ENCODE assay signal across 5 worm cellular contexts in genomic region chrV:4551911-4552310, ce11.
TF ChIP-seq lines count a peak whose summit lies in the region.

No protein-coding gene starts in this region.

TF ChIP-seq in whole organism, L2 larva, 48 proteins besides CTCF, POLR2A, EP300 and RAD21:
- TF ChIP-seq unc-55 (GFP tag; optimal IDR thresholded peaks at IDR 0.05; lab: Kevin White, UChicago): peak; percentile 17
- TF ChIP-seq ztf-4 (tag; optimal IDR thresholded peaks at IDR 0.05; lab: Kevin White, UChicago): no peak

TF ChIP-seq in whole organism, L3 larva, 47 proteins besides CTCF, POLR2A, EP300 and RAD21:
- TF ChIP-seq fkh-2 (tag; optimal IDR thresholded peaks at IDR 0.05; lab: Kevin White, UChicago) (no peak), pha-4 (tag; optimal IDR thresholded peaks at IDR 0.05; lab: Kevin White, UChicago) (peak; percentile 53), tbx-2 (tag; optimal IDR thresholded peaks at IDR 0.05; lab: Kevin White, UChicago) (no peak), unc-62 (GFP tag; optimal IDR thresholded peaks at IDR 0.05; lab: Kevin White, UChicago) (no peak), lin-15B (tag; optimal IDR thresholded peaks at IDR 0.05; lab: Kevin White, UChicago) (no peak), nhr-43 (tag; optimal IDR thresholded peaks at IDR 0.05; lab: Kevin White, UChicago; ENCODE audit: poor library complexity, severe bottlenecking) (no peak), skn-1 (tag; optimal IDR thresholded peaks at IDR 0.05; lab: Kevin White, UChicago) (no peak), fkh-10 (GFP tag; optimal IDR thresholded peaks at IDR 0.05; lab: Kevin White, UChicago) (no peak), elt-2 (tag; optimal IDR thresholded peaks at IDR 0.05; lab: Kevin White, UChicago) (peak; percentile 8)

TF ChIP-seq in whole organism, L4 larva, 104 proteins besides CTCF, POLR2A, EP300 and RAD21:
- TF ChIP-seq daf-16 (GFP tag; optimal IDR thresholded peaks at IDR 0.05; lab: Kevin White, UChicago) (no peak), daf-16 (tag; optimal IDR thresholded peaks at IDR 0.05; lab: Kevin White, UChicago) (peak; percentile 70), saeg-2 (GFP tag; IDR thresholded peaks at IDR 0.05; lab: Robert Waterston, UW) (no peak)
TF ChIP-seq in whole organism, L4 larva: peak in this region for 1.

TF ChIP-seq in whole organism, midembryonic, 9 proteins besides CTCF, POLR2A, EP300 and RAD21:
- TF ChIP-seq tab-1 (GFP tag; IDR thresholded peaks at IDR 0.05; lab: Robert Waterston, UW): no peak
- TF ChIP-seq T22C8.4 (GFP tag; IDR thresholded peaks at IDR 0.05; lab: Robert Waterston, UW): no peak
- 0 out of 2 replicates have a peak, but pooled peaks have one; percentile 40 for TF ChIP-seq klf-2 (GFP tag; conservative IDR thresholded peaks at IDR 0.05; lab: Robert Waterston, UW)

TF ChIP-seq in whole organism, mixed stage, embryonic, 35 proteins besides CTCF, POLR2A, EP300 and RAD21:
- TF ChIP-seq pha-4 (tag; optimal IDR thresholded peaks at IDR 0.05; lab: Kevin White, UChicago) (no peak), nhr-2 (tag; optimal IDR thresholded peaks at IDR 0.05; lab: Kevin White, UChicago) (peak; percentile 56)
